Fruit fly (Drosophila melanogaster): ENCODE data around the gene CG32137.

CG32137 gene

DNA sequence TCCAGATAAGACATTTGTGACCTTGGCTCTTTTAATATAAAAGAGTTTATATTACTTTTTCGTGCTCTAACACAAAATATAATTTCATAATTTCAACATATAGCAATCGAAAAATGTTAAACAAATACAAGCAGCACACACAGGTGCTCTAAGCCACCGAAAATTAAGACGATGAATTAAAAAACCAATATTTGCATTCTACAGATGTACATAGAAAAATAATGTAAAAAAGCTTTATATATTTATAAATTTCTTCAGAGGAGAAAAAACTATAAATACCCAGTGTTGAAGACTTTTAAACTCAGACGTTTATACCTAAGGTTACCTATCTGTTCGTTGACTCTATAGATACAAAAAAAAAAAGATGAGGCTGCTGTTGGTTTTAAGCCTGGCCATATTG is 48.5 kb downstream of the CG32137 start, which contains the start of gene CG9040:
TSS of gene CG9040 (plus strand) at position 301 of the 400 bp plus-strand sequence.
- TF ChIP-seq CG8478 (optimal IDR thresholded peaks at IDR 0.05): no peak

DNA sequence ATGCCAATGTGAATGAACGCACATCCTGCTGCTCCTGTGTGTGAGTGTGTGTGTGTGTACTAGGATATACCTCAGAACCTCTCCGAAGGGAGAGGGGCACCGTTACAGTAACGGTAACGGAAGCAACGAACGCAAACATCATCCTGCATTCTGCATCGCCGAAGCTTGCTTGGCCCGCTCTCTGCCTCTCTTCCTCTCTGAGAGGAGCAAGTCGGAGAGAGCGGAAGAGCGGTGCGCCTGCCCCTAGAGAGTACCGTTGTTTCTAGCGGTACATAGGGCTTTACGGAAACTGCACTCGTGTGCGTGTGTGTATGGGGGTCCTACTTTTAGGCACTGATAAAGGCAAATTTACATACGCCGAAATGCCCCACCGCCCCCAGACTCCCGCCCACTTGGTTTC is 52.3 kb downstream of the CG32137 start:
- TF ChIP-seq psq (optimal IDR thresholded peaks at IDR 0.05) (no peak), pan (optimal IDR thresholded peaks at IDR 0.05) (no peak), usp (GFP tag; optimal IDR thresholded peaks at IDR 0.05) (no peak), EcR (GFP tag; optimal IDR thresholded peaks at IDR 0.05) (no peak), CG8478 (optimal IDR thresholded peaks at IDR 0.05) (no peak), Dll (optimal IDR thresholded peaks at IDR 0.05) (no peak)

DNA sequence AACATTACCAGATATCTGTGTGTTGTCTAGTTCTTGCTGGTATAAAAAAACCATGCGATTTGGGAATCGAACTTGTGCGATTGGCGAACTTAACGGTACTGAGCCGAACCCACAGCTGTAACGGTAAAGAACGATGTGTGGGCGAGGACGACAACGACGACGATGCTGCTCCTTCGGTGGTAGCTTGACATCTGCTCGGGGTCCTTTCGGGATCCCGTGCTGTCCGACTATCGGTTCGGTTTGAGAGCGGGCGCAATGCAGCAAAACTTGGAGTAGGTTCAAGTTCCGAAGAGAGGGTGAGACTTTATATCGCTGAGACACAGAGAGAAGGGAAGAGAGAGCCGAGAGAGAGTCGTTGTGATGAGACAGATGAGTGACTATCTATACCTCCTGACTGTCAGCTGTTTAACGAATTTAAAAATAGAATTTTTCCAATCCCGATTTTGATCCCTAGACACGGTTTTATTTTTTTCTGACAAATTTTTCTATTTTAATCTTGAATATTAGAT is 54.2 kb downstream of the CG32137 start, which contains the start of gene CG17364:
TSS of gene CG17364 (minus strand) at position 168 of the 509 bp plus-strand sequence.
- TF ChIP-seq EcR (GFP tag; optimal IDR thresholded peaks at IDR 0.05): no peak

DNA sequence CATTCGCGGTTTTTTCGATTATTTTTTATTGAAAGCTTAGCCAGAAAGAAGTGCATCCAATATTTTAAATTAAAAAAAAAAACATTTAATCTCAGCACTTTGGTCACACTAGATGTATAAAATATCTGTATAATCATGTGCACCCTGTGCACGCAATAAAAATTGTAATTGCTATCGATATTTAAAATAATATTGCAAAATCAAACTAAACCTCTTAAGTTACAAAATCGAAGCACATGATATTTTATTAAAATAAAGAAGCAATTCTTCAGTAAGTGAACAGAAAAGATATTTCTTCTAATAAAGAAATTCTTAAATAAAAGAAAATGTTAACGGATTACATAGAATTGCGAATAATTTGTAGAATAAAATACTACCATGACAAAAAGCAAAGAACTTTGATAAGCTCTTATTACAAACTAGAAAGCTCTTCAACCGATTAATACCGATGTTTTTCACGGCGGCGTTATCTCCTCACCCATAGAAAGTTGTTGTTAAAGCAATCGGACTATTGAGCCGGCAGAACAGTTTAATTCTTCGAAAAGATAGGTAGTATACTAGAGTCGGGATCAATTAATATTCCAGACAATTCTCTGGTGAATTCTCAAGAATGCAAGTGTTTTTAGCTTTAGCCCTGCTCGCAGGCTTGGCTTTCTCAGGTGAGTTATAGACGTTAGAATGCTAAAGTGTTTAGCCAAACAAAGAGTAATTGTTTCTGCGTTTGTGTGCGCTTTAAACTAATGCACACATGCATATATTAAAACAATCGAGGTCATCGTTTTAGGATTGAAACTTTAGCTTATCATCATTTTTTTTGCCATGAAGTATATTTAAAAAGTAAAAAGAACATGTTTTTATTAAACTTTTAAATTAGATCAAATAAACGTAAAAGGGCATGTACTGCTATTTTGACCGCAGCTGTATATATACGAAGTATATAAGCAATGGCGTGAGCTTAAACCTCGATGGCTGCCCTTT is 55.0 kb downstream of the CG32137 start, which contains the start of gene CtsK1:
TSS of gene CtsK1 (plus strand) at position 490 of the 978 bp plus-strand sequence.
- TF ChIP-seq CG8478 (optimal IDR thresholded peaks at IDR 0.05): no peak
- TF ChIP-seq pan (optimal IDR thresholded peaks at IDR 0.05): no peak
- TF ChIP-seq Dll (optimal IDR thresholded peaks at IDR 0.05): no peak

DNA sequence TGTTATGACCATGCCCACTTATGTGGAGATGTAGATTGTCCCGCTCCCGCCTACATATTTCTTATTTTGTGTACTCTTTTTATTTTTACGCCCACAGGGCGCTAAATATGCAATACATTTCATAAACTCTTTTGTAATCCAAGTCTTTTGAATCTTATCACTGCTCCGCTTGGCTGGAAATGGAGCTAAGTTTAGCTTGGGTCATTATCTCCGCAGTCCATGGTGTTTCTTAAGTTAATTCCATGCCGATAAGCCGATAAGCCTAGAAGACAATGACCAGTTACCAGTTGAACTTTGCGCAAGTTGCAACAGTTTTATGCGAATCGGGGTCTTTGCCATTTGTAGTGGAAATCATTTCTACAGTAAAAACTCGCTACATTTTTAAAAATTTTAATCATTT is 57.4 kb downstream of the CG32137 start:
- TF ChIP-seq usp (GFP tag; optimal IDR thresholded peaks at IDR 0.05): no peak
- TF ChIP-seq EcR (GFP tag; optimal IDR thresholded peaks at IDR 0.05): no peak
- no peak for TF ChIP-seq pan (optimal IDR thresholded peaks at IDR 0.05)
- no peak for TF ChIP-seq CG8478 (optimal IDR thresholded peaks at IDR 0.05)
- no peak for TF ChIP-seq psq (optimal IDR thresholded peaks at IDR 0.05)
- no peak for TF ChIP-seq Dll (optimal IDR thresholded peaks at IDR 0.05)

DNA sequence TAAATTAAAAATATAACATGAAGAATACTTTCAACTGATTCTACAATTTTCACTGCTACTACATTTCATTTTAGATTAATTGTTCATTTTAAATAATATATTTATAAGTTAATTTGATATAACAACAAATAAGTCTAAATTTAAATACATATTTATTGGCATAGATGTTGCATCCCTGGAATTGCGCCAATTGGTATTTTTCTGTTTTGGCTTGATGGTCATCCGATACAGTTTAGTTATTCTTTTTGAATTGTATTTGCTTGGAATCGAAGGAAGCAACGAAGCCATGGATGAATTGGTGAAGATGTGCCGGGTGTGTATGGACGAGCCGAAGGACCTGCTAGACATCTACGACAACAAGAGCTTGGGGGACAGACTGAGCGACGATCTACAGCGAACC is 57.9 kb downstream of the CG32137 start, which contains the start of gene CG17361:
TSS of gene CG17361 (plus strand) at position 200 of the 400 bp plus-strand sequence.
- no peak for TF ChIP-seq EcR (GFP tag; optimal IDR thresholded peaks at IDR 0.05)
- no peak for TF ChIP-seq CG8478 (optimal IDR thresholded peaks at IDR 0.05)
- no peak for TF ChIP-seq psq (optimal IDR thresholded peaks at IDR 0.05)
- no peak for TF ChIP-seq pan (optimal IDR thresholded peaks at IDR 0.05)
- TF ChIP-seq Dll (optimal IDR thresholded peaks at IDR 0.05): no peak
- TF ChIP-seq usp (GFP tag; optimal IDR thresholded peaks at IDR 0.05): no peak

DNA sequence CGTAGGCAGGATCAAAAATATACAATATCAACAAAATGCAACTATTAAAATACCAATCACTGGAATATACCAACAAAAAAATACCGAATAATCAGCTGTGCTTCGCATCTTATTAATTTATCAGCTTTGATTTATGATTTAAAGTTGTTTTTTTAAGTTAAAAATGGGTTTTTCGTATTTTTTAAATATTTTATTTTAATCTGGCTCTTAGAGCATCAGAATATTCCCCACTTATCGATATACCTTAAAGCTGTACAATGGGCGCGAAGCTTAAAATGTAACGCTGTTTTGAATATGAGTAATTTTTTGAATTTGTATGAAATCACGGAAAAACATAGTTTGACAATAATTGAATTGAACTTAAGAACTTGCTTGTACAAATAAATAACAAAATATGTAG is 60.2 kb downstream of the CG32137 start, which contains the start of gene CG17359:
TSS of gene CG17359 (minus strand) at position 48 of the 400 bp plus-strand sequence.
- no peak for TF ChIP-seq psq (optimal IDR thresholded peaks at IDR 0.05)
- TF ChIP-seq CG8478 (optimal IDR thresholded peaks at IDR 0.05): no peak
- TF ChIP-seq EcR (GFP tag; optimal IDR thresholded peaks at IDR 0.05): no peak
- no peak for TF ChIP-seq usp (GFP tag; optimal IDR thresholded peaks at IDR 0.05)
- no peak for TF ChIP-seq Dll (optimal IDR thresholded peaks at IDR 0.05)
- no peak for TF ChIP-seq pan (optimal IDR thresholded peaks at IDR 0.05)

DNA sequence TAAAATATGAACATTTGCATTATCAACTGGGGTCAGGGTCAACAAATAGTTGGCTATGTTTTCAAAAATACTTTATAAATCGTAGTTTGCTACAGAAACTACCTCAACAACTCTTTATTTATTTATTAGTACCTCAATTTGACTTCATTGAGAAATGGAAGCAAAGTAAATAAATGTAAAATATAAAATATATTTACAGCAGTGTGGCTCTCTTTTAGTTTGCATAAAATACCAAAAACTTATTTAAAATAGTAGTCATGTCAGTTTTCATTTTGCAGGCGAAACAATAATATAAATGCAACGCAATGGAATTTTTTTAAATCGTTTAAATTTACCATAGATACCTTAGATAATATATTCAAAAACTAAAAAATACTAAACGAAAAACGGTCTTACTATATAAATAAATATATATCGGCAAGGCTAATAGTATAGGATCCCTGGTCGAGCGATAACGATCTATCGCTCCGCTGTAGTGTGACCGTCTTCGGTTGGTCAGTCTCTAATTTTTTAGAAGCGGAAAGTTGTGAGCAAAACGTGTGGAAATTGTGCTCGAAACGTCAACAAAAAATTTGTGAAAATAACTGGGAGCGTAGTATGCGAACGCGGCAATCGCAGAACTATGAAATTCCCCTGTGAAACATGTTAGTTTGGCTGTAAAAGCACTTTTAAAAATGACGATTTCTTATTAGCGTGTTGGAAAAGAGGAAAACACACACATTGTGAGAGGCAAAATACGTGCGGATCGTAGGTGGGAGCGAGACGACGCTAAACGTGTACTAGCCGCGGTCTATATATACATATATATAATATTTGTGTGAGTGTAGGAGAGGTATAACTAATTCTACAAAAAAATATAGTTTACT is 62.8 kb downstream of the CG32137 start, which contains the start of the genes Nprl3 and upSET:
TSS of gene Nprl3 (minus strand) at position 223 of the 866 bp plus-strand sequence.
TSS of gene upSET (plus strand) at position 470 of the 866 bp plus-strand sequence.
- TF ChIP-seq Dll (optimal IDR thresholded peaks at IDR 0.05) (no peak), CG8478 (optimal IDR thresholded peaks at IDR 0.05) (peak; percentile 68)

DNA sequence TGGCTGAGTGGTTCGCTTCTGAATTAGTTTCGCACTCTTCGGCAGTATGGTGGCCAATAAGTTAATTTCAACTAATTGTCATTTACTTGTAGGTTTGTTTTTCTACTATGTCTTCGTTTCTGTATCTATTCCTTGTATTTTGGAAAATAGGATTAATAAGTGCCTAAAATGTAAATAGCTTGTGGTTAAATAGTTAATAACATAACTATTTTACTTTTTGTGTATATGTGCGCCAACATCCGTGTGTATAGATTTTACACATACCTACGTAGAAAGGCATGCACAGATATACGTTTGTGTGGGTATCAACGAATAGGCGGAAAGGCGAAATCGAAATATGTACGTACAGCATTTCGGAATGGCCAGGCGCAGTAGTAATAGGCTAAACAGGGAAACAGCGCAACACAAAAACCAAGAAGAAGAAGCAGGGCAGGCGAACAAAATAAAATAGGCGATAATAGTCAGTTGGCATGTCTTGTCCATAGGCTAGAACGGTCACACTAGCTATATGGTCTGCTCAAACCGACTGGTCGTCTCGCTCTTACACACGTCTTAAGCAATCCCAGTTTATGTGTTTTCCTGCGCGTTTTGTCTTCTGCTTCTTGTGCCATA is 63.6 kb downstream of the CG32137 start:
- TF ChIP-seq psq (optimal IDR thresholded peaks at IDR 0.05): peak; percentile 43
- no peak for TF ChIP-seq pan (optimal IDR thresholded peaks at IDR 0.05)
- no peak for TF ChIP-seq usp (GFP tag; optimal IDR thresholded peaks at IDR 0.05)
- TF ChIP-seq EcR (GFP tag; optimal IDR thresholded peaks at IDR 0.05): no peak
- no peak for TF ChIP-seq Dll (optimal IDR thresholded peaks at IDR 0.05)
- peak; percentile 87 for TF ChIP-seq CG8478 (optimal IDR thresholded peaks at IDR 0.05)

DNA sequence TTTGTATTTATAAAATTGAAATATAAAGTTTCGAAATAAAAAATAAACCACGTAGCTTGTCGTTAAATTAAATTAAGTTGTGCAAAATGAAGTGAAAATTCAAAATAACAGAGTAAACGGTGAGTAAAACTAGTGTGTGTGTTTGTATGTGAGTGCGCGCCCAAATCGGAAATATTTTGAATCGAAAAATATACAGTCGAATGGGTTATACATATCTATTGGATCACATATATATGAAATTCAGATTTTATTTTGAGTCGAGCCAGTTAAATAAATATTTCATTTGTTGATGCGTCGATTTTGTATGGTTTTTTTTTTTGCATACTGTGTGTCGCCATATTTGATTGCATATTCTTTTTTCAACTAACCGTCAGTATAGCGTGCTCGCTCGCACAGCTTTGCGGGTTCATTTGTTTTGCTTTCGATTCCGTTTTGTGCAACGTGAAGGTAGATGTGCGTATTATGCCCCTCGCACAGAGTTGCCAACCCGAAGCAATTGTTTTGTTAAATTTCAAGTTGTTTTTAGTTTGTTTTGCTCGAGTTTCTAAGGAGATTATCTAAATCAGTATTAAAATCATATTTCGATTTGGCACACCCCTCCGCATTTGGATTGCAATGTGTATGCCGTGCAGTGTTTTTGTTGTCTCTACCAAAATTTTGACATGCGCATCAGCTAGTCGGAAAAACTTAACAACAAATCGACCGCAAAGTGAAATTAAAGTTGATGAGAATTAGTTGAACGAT is 64.4 kb downstream of the CG32137 start:
- no peak for TF ChIP-seq Dll (optimal IDR thresholded peaks at IDR 0.05)
- TF ChIP-seq pan (optimal IDR thresholded peaks at IDR 0.05): no peak
- no peak for TF ChIP-seq psq (optimal IDR thresholded peaks at IDR 0.05)
- TF ChIP-seq CG8478 (optimal IDR thresholded peaks at IDR 0.05): no peak
- no peak for TF ChIP-seq usp (GFP tag; optimal IDR thresholded peaks at IDR 0.05)
- TF ChIP-seq EcR (GFP tag; optimal IDR thresholded peaks at IDR 0.05): no peak

DNA sequence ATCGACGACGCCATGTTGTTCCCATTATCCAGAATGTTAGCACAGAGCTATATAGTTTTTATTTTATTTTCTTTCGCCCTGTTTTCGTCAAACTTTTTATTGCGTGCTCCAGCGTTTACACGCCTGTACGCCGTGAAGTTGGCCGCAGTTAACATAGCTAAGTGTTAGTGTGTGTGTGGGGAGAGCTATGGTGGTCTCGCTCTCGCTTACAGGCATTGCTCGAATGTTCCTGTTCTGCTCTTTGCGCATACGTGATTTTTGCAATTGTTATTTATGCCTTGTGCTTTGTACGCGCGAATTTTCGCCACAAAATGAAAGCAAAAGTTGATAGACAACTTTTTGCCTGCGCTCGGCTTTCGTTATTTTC is 65.0 kb downstream of the CG32137 start:
- TF ChIP-seq Dll (optimal IDR thresholded peaks at IDR 0.05) (no peak), psq (optimal IDR thresholded peaks at IDR 0.05) (peak; percentile 78), EcR (GFP tag; optimal IDR thresholded peaks at IDR 0.05) (no peak), CG8478 (optimal IDR thresholded peaks at IDR 0.05) (no peak), usp (GFP tag; optimal IDR thresholded peaks at IDR 0.05) (no peak)

Measured in whole organism.